Fruit fly (Drosophila melanogaster): Measurements from ENCODE around the gene CG14223.

CG14223 gene

DNA sequence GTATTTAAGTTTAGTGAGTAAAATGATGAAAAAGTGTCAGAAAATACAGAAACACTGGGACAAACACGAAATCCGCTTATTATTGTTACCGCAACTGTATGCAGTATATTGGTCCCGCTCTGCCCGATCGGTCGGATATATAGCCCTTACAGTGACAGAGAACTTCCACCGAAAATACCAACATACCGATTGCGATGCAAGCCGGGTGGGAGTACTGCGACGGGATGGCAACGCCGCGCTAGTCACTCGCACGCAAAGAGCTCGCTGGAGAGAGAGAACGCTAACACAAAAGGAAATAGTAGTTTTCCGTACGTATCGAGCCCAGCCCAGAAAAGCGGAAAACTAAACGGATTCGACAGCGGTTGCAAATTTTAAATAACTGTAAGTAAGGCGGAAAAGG lies 33.1 kb upstream of the CG14223 start, which contains the start of gene Cdc42 (continued):
- TF ChIP-seq peb (GFP tag; IDR thresholded peaks at IDR 0.05) (no peak), Fer1 (GFP tag; optimal IDR thresholded peaks at IDR 0.05) (no peak), Eip74EF (GFP tag; optimal IDR thresholded peaks at IDR 0.05) (no peak), Spps (tag; optimal IDR thresholded peaks at IDR 0.05) (no peak), Med (GFP tag) (peak; percentile 87), CG11085 (GFP tag; IDR thresholded peaks at IDR 0.05) (no peak), CG34376 (GFP tag; optimal IDR thresholded peaks at IDR 0.05) (no peak), Trl (optimal IDR thresholded peaks at IDR 0.05) (peak in 1 of 2 experiments; percentile 35), Trl (GFP tag; optimal IDR thresholded peaks at IDR 0.05) (no peak), Asciz (GFP tag; optimal IDR thresholded peaks at IDR 0.05) (no peak), CG11723 (GFP tag; optimal IDR thresholded peaks at IDR 0.05) (no peak), pum (GFP tag; optimal IDR thresholded peaks at IDR 0.05) (no peak), CG2129 (GFP tag; IDR thresholded peaks at IDR 0.05; ENCODE audit: partially characterized antibody) (no peak), gro (GFP tag; optimal IDR thresholded peaks at IDR 0.05) (no peak), slbo (GFP tag; IDR thresholded peaks at IDR 0.05) (peak; percentile 21; the same call in 1 of the 2 replicates), Dip2 (GFP tag; IDR thresholded peaks at IDR 0.05) (no peak), CG13296 (GFP tag; optimal IDR thresholded peaks at IDR 0.05) (no peak), bsh (GFP tag; optimal IDR thresholded peaks at IDR 0.05) (no peak), PHDP (tag; optimal IDR thresholded peaks at IDR 0.05) (no peak), odd (GFP tag; optimal IDR thresholded peaks at IDR 0.05) (no peak), E2f2 (GFP tag; IDR thresholded peaks at IDR 0.05) (no peak), CG10274 (GFP tag; optimal IDR thresholded peaks at IDR 0.05) (no peak), ATbp (GFP tag; optimal IDR thresholded peaks at IDR 0.05) (no peak), tll (GFP tag; optimal IDR thresholded peaks at IDR 0.05) (no peak), CHES-1-like (GFP tag; optimal IDR thresholded peaks at IDR 0.05) (no peak), CG12219 (GFP tag; optimal IDR thresholded peaks at IDR 0.05) (no peak), CG18619 (GFP tag; optimal IDR thresholded peaks at IDR 0.05) (no peak), CG7786 (GFP tag; optimal IDR thresholded peaks at IDR 0.05) (no peak), E2f1 (GFP tag; IDR thresholded peaks at IDR 0.05) (no peak), aop (GFP tag; IDR thresholded peaks at IDR 0.05) (peak; percentile 51; the same call in 1 of the 2 replicates), CG17186 (GFP tag; optimal IDR thresholded peaks at IDR 0.05) (no peak), p53 (GFP tag; optimal IDR thresholded peaks at IDR 0.05) (no peak), CG4404 (GFP tag; IDR thresholded peaks at IDR 0.05) (no peak), crol (GFP tag; IDR thresholded peaks at IDR 0.05) (no peak), CG10366 (GFP tag; IDR thresholded peaks at IDR 0.05) (no peak), CG15073 (GFP tag; optimal IDR thresholded peaks at IDR 0.05) (no peak), zen2 (GFP tag; IDR thresholded peaks at IDR 0.05; ENCODE audit: partially characterized antibody) (no peak), Doc2 (GFP tag; IDR thresholded peaks at IDR 0.05) (no peak), chn (GFP tag; optimal IDR thresholded peaks at IDR 0.05) (no peak), Atf6 (GFP tag; IDR thresholded peaks at IDR 0.05) (no peak), chinmo (GFP tag; IDR thresholded peaks at IDR 0.05; ENCODE audit: partially characterized antibody) (no peak), zf30C (GFP tag; optimal IDR thresholded peaks at IDR 0.05) (no peak), CG11093 (GFP tag; IDR thresholded peaks at IDR 0.05) (no peak), Xrp1 (GFP tag; IDR thresholded peaks at IDR 0.05) (no peak), chm (GFP tag; IDR thresholded peaks at IDR 0.05) (no peak), ase (GFP tag; IDR thresholded peaks at IDR 0.05) (no peak), D19A (tag; optimal IDR thresholded peaks at IDR 0.05) (no peak), otp (GFP tag; IDR thresholded peaks at IDR 0.05) (no peak), schlank (tag; optimal IDR thresholded peaks at IDR 0.05) (no peak), Hr39 (optimal IDR thresholded peaks at IDR 0.05) (no peak), Adf1 (GFP tag; IDR thresholded peaks at IDR 0.05) (no peak), Hsf (GFP tag; optimal IDR thresholded peaks at IDR 0.05) (no peak), HHEX (GFP tag; optimal IDR thresholded peaks at IDR 0.05) (no peak)

All from whole organism, embryonic.